Worm (Caenorhabditis elegans) whole organism, L4 larva: ENCODE measurements around the gene ZC513.14.

ENCODE experiments used
- F26F4.8 ChIP-seq: fragments of 200-800 bp; sonication (Bioruptor generic); conservative IDR thresholded peaks from 2 replicates; pipeline ENCODE4 v1.3.6; 2022; ENCODE audit warnings: missing genetic modification characterization, missing compliant biosample characterization
- F44E2.7 ChIP-seq: fragments of 200-800 bp; sonication (Bioruptor generic); IDR thresholded peaks from 2 replicates; pipeline ENCODE4 v2.1.2; 2022; ENCODE audit warnings: missing genetic modification characterization, missing compliant biosample characterization
- F49E8.2 ChIP-seq: sonication (generic microtip); optimal IDR thresholded peaks from 2 replicates; lab custom pipeline; 2016; ENCODE audit warnings: missing compliant biosample characterization, mild to moderate bottlenecking, missing genetic modification characterization, borderline replicate concordance
- T20F7.1 ChIP-seq: fragments of 200-800 bp; sonication (Bioruptor generic); optimal IDR thresholded peaks from 2 replicates; lab custom pipeline; 2018; ENCODE audit warnings: mild to moderate bottlenecking, missing genetic modification characterization, missing compliant biosample characterization
- T26A8.4 ChIP-seq: fragments of 200-800 bp; sonication (Bioruptor generic); IDR thresholded peaks from 2 replicates; pipeline ENCODE4 v1.3.6; 2022; ENCODE audit warnings: missing genetic modification characterization, missing compliant biosample characterization
- ZK546.5 ChIP-seq, 2 experiments: sonication (generic microtip); optimal IDR thresholded peaks; 2 replicates each; lab custom pipeline; 2017; ENCODE audit warnings: missing biosample characterization in 2 of 2, missing genetic modification characterization in 2 of 2
- aha-1 ChIP-seq: fragments of 150-350 bp; peaks from one replicate; lab custom pipeline; 2014; ENCODE audit warnings: missing biosample characterization, missing genetic modification characterization
- ama-1 ChIP-seq: fragments of 150-350 bp; optimal IDR thresholded peaks from 2 replicates; lab custom pipeline; 2014; ENCODE audit warnings: inconsistent platforms, mixed read lengths
- daf-16 ChIP-seq, 3 experiments: sonication (generic microtip); optimal IDR thresholded peaks; 2 replicates each; lab custom pipeline; 2016 to 2017; ENCODE audit warnings: missing genetic modification characterization in 3 of 3, missing genetic modification reagents in 3 of 3, mild to moderate bottlenecking in 2 of 3, missing compliant biosample characterization in 2 of 3, missing biosample characterization in 1 of 3, moderate library complexity in 1 of 3
- dmd-6 ChIP-seq: fragments of 200-800 bp; sonication (Bioruptor generic); IDR thresholded peaks from 2 replicates; pipeline ENCODE4 v1.3.6; 2022; ENCODE audit warnings: missing genetic modification reagents, missing genetic modification characterization, missing compliant biosample characterization
- dve-1 ChIP-seq: sonication (generic microtip); optimal IDR thresholded peaks from 2 replicates; lab custom pipeline; 2017; ENCODE audit warnings: antibody characterized with exemption, mild to moderate bottlenecking, missing genetic modification characterization, missing compliant biosample characterization; ENCODE audit not compliant: insufficient read depth
- hif-1 ChIP-seq, 2 experiments: sonication (generic microtip); optimal IDR thresholded peaks; 2 replicates each; lab custom pipeline; 2016 to 2017; ENCODE audit warnings: missing compliant biosample characterization in 2 of 2, missing genetic modification characterization in 2 of 2, missing genetic modification reagents in 2 of 2, missing genotype in 2 of 2, mild to moderate bottlenecking in 1 of 2
- hlh-11 ChIP-seq: fragments of 200-800 bp; sonication (Bioruptor generic); optimal IDR thresholded peaks from 2 replicates; lab custom pipeline; 2018; ENCODE audit warnings: mild to moderate bottlenecking, missing genetic modification characterization, missing compliant biosample characterization
- hlh-30 ChIP-seq: sonication (generic microtip); optimal IDR thresholded peaks from 2 replicates; lab custom pipeline; 2017; ENCODE audit warnings: antibody characterized with exemption, mild to moderate bottlenecking, missing genetic modification characterization, missing compliant biosample characterization; ENCODE audit not compliant: insufficient read depth
- hmg-1.1 ChIP-seq: fragments of 200-800 bp; sonication (Bioruptor generic); IDR thresholded peaks from 2 replicates; pipeline ENCODE4 v1.3.6; 2022; ENCODE audit warnings: missing genetic modification reagents, missing genetic modification characterization, missing compliant biosample characterization
- lim-7 ChIP-seq: fragments of 200-800 bp; sonication (Bioruptor generic); IDR thresholded peaks from 2 replicates; pipeline ENCODE4 v1.3.6; 2022; ENCODE audit warnings: missing genetic modification characterization, missing compliant biosample characterization
- lin-1 ChIP-seq: fragments of 200-800 bp; sonication (Bioruptor generic); IDR thresholded peaks from 2 replicates; pipeline ENCODE4 v1.3.6; 2022; ENCODE audit warnings: missing genetic modification reagents, missing genetic modification characterization, missing compliant biosample characterization
- lin-15B ChIP-seq: fragments of 150-350 bp; sonication (generic microtip); optimal IDR thresholded peaks from 3 replicates; lab custom pipeline; 2014; ENCODE audit warnings: missing biosample characterization, missing genetic modification characterization
- lin-38 ChIP-seq: fragments of 200-800 bp; sonication (Bioruptor generic); IDR thresholded peaks from 2 replicates; pipeline ENCODE4 v1.3.6; 2022; ENCODE audit warnings: missing genetic modification reagents, missing genetic modification characterization, missing compliant biosample characterization
- lsy-2 ChIP-seq, 2 experiments: fragments of 150-350 bp in 1 of 2; sonication (generic microtip) in 1 of 2; optimal IDR thresholded peaks; 2 replicates each; lab custom pipeline; 2014 to 2017; ENCODE audit warnings: missing biosample characterization in 2 of 2, missing genetic modification characterization in 2 of 2
- madf-5 ChIP-seq, 2 experiments: fragments of 200-800 bp; sonication (Bioruptor generic); IDR thresholded peaks; 2 replicates each; pipeline ENCODE4 v1.3.6; 2022; ENCODE audit warnings: missing compliant biosample characterization in 2 of 2, missing genetic modification characterization in 2 of 2
- mdl-1 ChIP-seq, 2 experiments: fragments of 150-350 bp in 1 of 2; sonication (generic microtip) in 1 of 2; optimal IDR thresholded peaks; 2 replicates each; lab custom pipeline; 2014 to 2017; ENCODE audit warnings: missing biosample characterization in 2 of 2, missing genetic modification characterization in 2 of 2
- mdt-29 ChIP-seq: fragments of 200-800 bp; sonication (Bioruptor generic); IDR thresholded peaks from 2 replicates; pipeline ENCODE4 v1.3.6; 2022; ENCODE audit warnings: missing genetic modification reagents, missing genetic modification characterization, missing compliant biosample characterization
- mep-1 ChIP-seq: fragments of 150-350 bp; sonication (generic microtip); optimal IDR thresholded peaks from 3 replicates; lab custom pipeline; 2014; ENCODE audit warnings: missing biosample characterization, missing genetic modification characterization
- mes-2 ChIP-seq: sonication (generic microtip); optimal IDR thresholded peaks from 2 replicates; lab custom pipeline; 2016; ENCODE audit warnings: missing genotype, mild to moderate bottlenecking, missing genetic modification characterization, missing compliant biosample characterization; ENCODE audit not compliant: poor library complexity, severe bottlenecking
- mxl-3 ChIP-seq: fragments of 200-800 bp; sonication (Bioruptor generic); optimal IDR thresholded peaks from 2 replicates; lab custom pipeline; 2018; ENCODE audit warnings: mild to moderate bottlenecking, missing genetic modification characterization, missing compliant biosample characterization
- nhr-102 ChIP-seq: sonication (generic microtip); optimal IDR thresholded peaks from 2 replicates; lab custom pipeline; 2016; ENCODE audit warnings: mild to moderate bottlenecking, missing genetic modification characterization, moderate library complexity, missing compliant biosample characterization
- nhr-28 ChIP-seq: fragments of 150-350 bp; optimal IDR thresholded peaks from 2 replicates; lab custom pipeline; 2014; ENCODE audit warnings: missing biosample characterization, missing genetic modification characterization
- pha-4 ChIP-seq, 2 experiments: fragments of 150-350 bp in 1 of 2; fragments of 200-800 bp in 1 of 2; sonication (Bioruptor generic) in 1 of 2; IDR thresholded peaks in 1 of 2; optimal IDR thresholded peaks in 1 of 2; 2 replicates each; pipeline versions ENCODE4 v1.3.6 to Lab custom; 2014 to 2022; ENCODE audit warnings: missing genetic modification characterization in 2 of 2, missing genetic modification reagents in 2 of 2, missing biosample characterization in 1 of 2, missing compliant biosample characterization in 1 of 2
- rbr-2 ChIP-seq: sonication (generic microtip); optimal IDR thresholded peaks from 2 replicates; lab custom pipeline; 2016; ENCODE audit warnings: missing genotype, missing genetic modification characterization, missing compliant biosample characterization
- tag-97 ChIP-seq: fragments of 200-800 bp; sonication (Bioruptor generic); IDR thresholded peaks from 2 replicates; pipeline ENCODE4 v1.3.6; 2022; ENCODE audit warnings: missing genetic modification characterization, missing compliant biosample characterization
- tra-1 ChIP-seq: fragments of 200-800 bp; sonication (Bioruptor generic); IDR thresholded peaks from 2 replicates; pipeline ENCODE4 v1.3.6; 2022; ENCODE audit warnings: missing genetic modification reagents, missing genetic modification characterization, missing compliant biosample characterization
- unc-130 ChIP-seq: sonication (generic microtip); optimal IDR thresholded peaks from 2 replicates; lab custom pipeline; 2016; ENCODE audit warnings: missing genetic modification reagents, missing genetic modification characterization, missing compliant biosample characterization
- zfp-3 ChIP-seq: fragments of 200-800 bp; sonication (Bioruptor generic); conservative IDR thresholded peaks from 2 replicates; pipeline ENCODE4 v1.3.6; 2022; ENCODE audit warnings: missing genetic modification reagents, missing genetic modification characterization, missing compliant biosample characterization
- ztf-7 ChIP-seq: fragments of 150-350 bp; optimal IDR thresholded peaks from 2 replicates; lab custom pipeline; 2014; ENCODE audit warnings: missing biosample characterization, missing genetic modification characterization

Gene ZC513.14

ce11 chrV:8013901-8014388, 21.9 kb downstream of the ZC513.14 start, which contains the start of gene Y97E10AR.6:
Gene Y97E10AR.6, minus strand, starts transcription at chrV:8013951.
- peak; percentile 26 for TF ChIP-seq rbr-2 (tag; lab: Kevin White, UChicago)
- TF ChIP-seq zfp-3 (GFP tag; lab: Robert Waterston, UW): no peak
- TF ChIP-seq dmd-6 (GFP tag; lab: Robert Waterston, UW): peak; percentile 37
- TF ChIP-seq mxl-3: peak; percentile 6
- TF ChIP-seq hmg-1.1: 0 out of 2 replicates have a peak, but pooled peaks have one; percentile 22
- TF ChIP-seq unc-130 (GFP tag; lab: Kevin White, UChicago): no peak
- TF ChIP-seq F44E2.7 (GFP tag; lab: Robert Waterston, UW): no peak
- TF ChIP-seq hlh-30: peak; percentile 98
- peak; percentile 47 for TF ChIP-seq mes-2
- peak; percentile 85 for TF ChIP-seq aha-1 (tag; lab: Kevin White, UChicago)
- TF ChIP-seq lsy-2 (tag; optimal IDR thresholded peaks at IDR 0.05; lab: Kevin White, UChicago): peak in 1 of 2 experiments; percentile 50
- TF ChIP-seq dve-1 (tag; lab: Kevin White, UChicago): peak; percentile 25
- TF ChIP-seq ama-1: peak; percentile 50
- peak; percentile 23 for TF ChIP-seq ztf-7 (tag; lab: Kevin White, UChicago)
- no peak for TF ChIP-seq ZK546.5 (tag; optimal IDR thresholded peaks at IDR 0.05; lab: Kevin White, UChicago)
- peak; percentile 70 for TF ChIP-seq lin-38 (GFP tag; lab: Robert Waterston, UW)
- no peak for TF ChIP-seq pha-4 (GFP tag; IDR thresholded peaks at IDR 0.05; lab: Robert Waterston, UW)
- TF ChIP-seq pha-4 (tag; optimal IDR thresholded peaks at IDR 0.05; lab: Kevin White, UChicago): peak; percentile 16
- TF ChIP-seq hlh-11 (tag; lab: Kevin White, UChicago): peak; percentile 41
- no peak for TF ChIP-seq madf-5 (GFP tag; IDR thresholded peaks at IDR 0.05; lab: Robert Waterston, UW)
- TF ChIP-seq T20F7.1: peak; percentile 31
- TF ChIP-seq tra-1 (GFP tag; lab: Robert Waterston, UW): no peak
- TF ChIP-seq mdl-1 (tag; optimal IDR thresholded peaks at IDR 0.05; lab: Kevin White, UChicago): peak in 1 of 2 experiments; percentile 64
- peak in 1 of 2 experiments; percentile 14 for TF ChIP-seq hif-1 (tag; optimal IDR thresholded peaks at IDR 0.05; lab: Kevin White, UChicago)
- TF ChIP-seq daf-16 (GFP tag; optimal IDR thresholded peaks at IDR 0.05; lab: Kevin White, UChicago): no peak
- peak; percentile 25 for TF ChIP-seq daf-16 (tag; optimal IDR thresholded peaks at IDR 0.05; lab: Kevin White, UChicago)
- peak; percentile 35 for TF ChIP-seq mep-1
- TF ChIP-seq mdt-29 (GFP tag; lab: Robert Waterston, UW): no peak
- TF ChIP-seq nhr-28: peak; percentile 43

ce11 chrV:8012032-8012431, 23.8 kb downstream of the ZC513.14 start, which contains the start of gene rpb-9:
Gene rpb-9, minus strand, starts transcription at chrV:8012345.
- TF ChIP-seq lsy-2 (tag; optimal IDR thresholded peaks at IDR 0.05; lab: Kevin White, UChicago) (no peak), lin-38 (GFP tag; lab: Robert Waterston, UW) (peak; percentile 39), lin-15B (tag; lab: Kevin White, UChicago) (no peak), F49E8.2 (tag; lab: Kevin White, UChicago) (peak; percentile 8), dve-1 (tag; lab: Kevin White, UChicago) (peak; percentile 1), nhr-102 (tag; lab: Kevin White, UChicago) (peak; percentile 4), daf-16 (GFP tag; optimal IDR thresholded peaks at IDR 0.05; lab: Kevin White, UChicago) (no peak), daf-16 (tag; optimal IDR thresholded peaks at IDR 0.05; lab: Kevin White, UChicago) (peak; percentile 3), F26F4.8 (GFP tag; lab: Robert Waterston, UW) (no peak), T26A8.4 (GFP tag; lab: Robert Waterston, UW) (peak; percentile 43; the same call in 1 of the 2 replicates), lin-1 (GFP tag; lab: Robert Waterston, UW) (peak; percentile 53; the same call in 1 of the 2 replicates), tag-97 (GFP tag; lab: Robert Waterston, UW) (no peak), lim-7 (GFP tag; lab: Robert Waterston, UW) (no peak), ama-1 (peak; percentile 57), mes-2 (peak; percentile 35)
